Worm (Caenorhabditis elegans) whole organism, L4 larva: ENCODE measurements around the gene C11G6.2.
"Not testable (repeated sequence)": the region's sequence is repeated elsewhere in the genome, so short reads cannot be mapped to it uniquely, and the experiment has no call there.

ENCODE experiments used
- Y75B8A.6 ChIP-seq: fragments of 200-800 bp; sonication (Bioruptor generic); IDR thresholded peaks from 2 replicates; pipeline ENCODE4 v1.3.6; 2022; ENCODE audit warnings: missing genetic modification reagents, missing genetic modification characterization, missing compliant biosample characterization
- aly-2 ChIP-seq: sonication (generic microtip); optimal IDR thresholded peaks from 2 replicates; lab custom pipeline; 2018; ENCODE audit warnings: missing biosample characterization, missing genetic modification characterization
- ama-1 ChIP-seq: fragments of 150-350 bp; optimal IDR thresholded peaks from 2 replicates; lab custom pipeline; 2014; ENCODE audit warnings: inconsistent platforms, mixed read lengths
- ceh-82 ChIP-seq: sonication (generic microtip); optimal IDR thresholded peaks from 2 replicates; lab custom pipeline; 2017; ENCODE audit warnings: missing biosample characterization, missing genetic modification characterization
- ctbp-1 ChIP-seq: fragments of 200-800 bp; sonication (Bioruptor generic); IDR thresholded peaks from 2 replicates; pipeline ENCODE4 v1.3.6; 2022; ENCODE audit warnings: missing genetic modification reagents, missing genetic modification characterization, missing compliant biosample characterization
- jun-1 ChIP-seq: fragments of 150-350 bp; optimal IDR thresholded peaks from 2 replicates; lab custom pipeline; 2014; ENCODE audit warnings: missing biosample characterization, missing genetic modification reagents, missing genetic modification characterization
- nhr-10 ChIP-seq: fragments of 150-350 bp; optimal IDR thresholded peaks from 2 replicates; lab custom pipeline; 2014; ENCODE audit warnings: missing biosample characterization, missing genetic modification characterization
- nhr-111 ChIP-seq: fragments of 200-800 bp; sonication (Bioruptor generic); optimal IDR thresholded peaks from 2 replicates; lab custom pipeline; 2018; ENCODE audit warnings: mild to moderate bottlenecking, missing genetic modification characterization, missing compliant biosample characterization
- nhr-237 ChIP-seq: sonication (generic microtip); optimal IDR thresholded peaks from 2 replicates; lab custom pipeline; 2017; ENCODE audit warnings: missing biosample characterization, missing genetic modification characterization
- nhr-77 ChIP-seq: fragments of 150-350 bp; optimal IDR thresholded peaks from 2 replicates; lab custom pipeline; 2014; ENCODE audit warnings: missing biosample characterization, missing genetic modification characterization
- pqm-1 ChIP-seq: sonication (generic microtip); optimal IDR thresholded peaks from 2 replicates; lab custom pipeline; 2017; ENCODE audit warnings: missing biosample characterization, missing genetic modification characterization
- tag-97 ChIP-seq: fragments of 200-800 bp; sonication (Bioruptor generic); IDR thresholded peaks from 2 replicates; pipeline ENCODE4 v1.3.6; 2022; ENCODE audit warnings: missing genetic modification characterization, missing compliant biosample characterization
- unc-62 ChIP-seq, 3 experiments: fragments of 150-350 bp in 1 of 3; sonication (generic microtip); optimal IDR thresholded peaks in 2 of 3; peaks in 1 of 3; 1 replicate in 1 of 3; 2 replicates in 2 of 3; lab custom pipeline; 2014 to 2017; ENCODE audit warnings: missing biosample characterization in 3 of 3, missing genetic modification characterization in 3 of 3, missing genetic modification reagents in 3 of 3, missing genotype in 1 of 3

DNA sequence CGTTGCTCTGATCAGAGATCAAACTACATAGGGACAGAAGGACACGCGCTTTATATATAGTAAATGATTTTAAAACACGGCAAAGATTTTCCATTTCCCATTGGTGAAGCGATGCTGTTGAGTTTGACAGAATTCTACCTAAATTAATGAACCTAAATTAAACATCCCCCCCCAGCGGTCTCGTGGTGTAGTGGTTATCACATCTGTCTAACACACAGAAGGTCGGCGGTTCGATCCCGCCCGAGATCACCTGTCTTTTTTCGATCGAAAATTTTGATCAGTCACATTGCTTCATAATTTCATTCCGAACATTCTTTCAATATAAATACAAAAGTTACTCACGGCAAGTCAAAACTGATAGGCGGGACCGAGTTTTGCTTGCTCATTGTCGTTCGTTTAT lies 29.2 kb upstream of the C11G6.2 start:
- TF ChIP-seq Y75B8A.6 (GFP tag; lab: Robert Waterston, UW); unc-62 (tag; optimal IDR thresholded peaks at IDR 0.05; lab: Kevin White, UChicago); ama-1; pqm-1 (tag; lab: Kevin White, UChicago); nhr-77 (tag; lab: Kevin White, UChicago); ceh-82 (tag; lab: Kevin White, UChicago); nhr-111 (GFP tag; lab: Kevin White, UChicago); ctbp-1 (GFP tag; lab: Robert Waterston, UW); tag-97 (GFP tag; lab: Robert Waterston, UW); nhr-237 (tag; lab: Kevin White, UChicago); jun-1; aly-2 (tag; lab: Kevin White, UChicago); nhr-10 (tag; lab: Kevin White, UChicago): not testable (repeated sequence)
- peak in 1 of 2 experiments; percentile 15 for TF ChIP-seq unc-62 (GFP tag; optimal IDR thresholded peaks at IDR 0.05 in 1 of 2; lab: Kevin White, UChicago)
